Fruit fly (Drosophila melanogaster) whole organism, embryonic: Measurements from ENCODE around the gene CG15480.

Experiments
- Atf3 ChIP-seq: fragments of 200-800 bp; sonication (Bioruptor generic); optimal IDR thresholded peaks from 3 replicates; lab custom pipeline; 2016; ENCODE audit warnings: missing biosample characterization, missing genetic modification characterization
- B-H2 ChIP-seq: fragments of 200-800 bp; sonication (Bioruptor generic); optimal IDR thresholded peaks from 2 replicates; lab custom pipeline; 2018; ENCODE audit warnings: missing biosample characterization, mild to moderate bottlenecking, missing genetic modification characterization
- CG10462 ChIP-seq: fragments of 200-800 bp; sonication (Bioruptor generic); optimal IDR thresholded peaks from 2 replicates; lab custom pipeline; 2016; ENCODE audit warnings: missing biosample characterization, missing genetic modification characterization
- CG12299 ChIP-seq: fragments of 200-800 bp; sonication (Bioruptor generic); optimal IDR thresholded peaks from 2 replicates; lab custom pipeline; 2018; ENCODE audit warnings: missing biosample characterization, mild to moderate bottlenecking, missing genetic modification characterization
- CG13775 ChIP-seq: fragments of 200-800 bp; sonication (Bioruptor generic); optimal IDR thresholded peaks from 3 replicates; lab custom pipeline; 2017; ENCODE audit warnings: missing biosample characterization, mild to moderate bottlenecking, missing genetic modification characterization
- CG15479 ChIP-seq: fragments of 200-800 bp; sonication (Bioruptor generic); optimal IDR thresholded peaks from 3 replicates; lab custom pipeline; 2019; ENCODE audit warnings: missing biosample characterization, mild to moderate bottlenecking, missing genetic modification characterization, moderate library complexity
- CG17359 ChIP-seq: fragments of 200-800 bp; sonication (Bioruptor generic); optimal IDR thresholded peaks from 3 replicates; lab custom pipeline; 2018; ENCODE audit warnings: missing biosample characterization, mild to moderate bottlenecking, missing genetic modification characterization, moderate library complexity
- CG3847 ChIP-seq: fragments of 200-800 bp; sonication (Bioruptor generic); IDR thresholded peaks from 2 replicates; pipeline ENCODE4 v1.3.6; 2022; ENCODE audit warnings: missing biosample characterization, missing genetic modification characterization
- CG4328 ChIP-seq: fragments of 200-800 bp; sonication (Bioruptor generic); optimal IDR thresholded peaks from 3 replicates; lab custom pipeline; 2017; ENCODE audit warnings: missing biosample characterization, missing genetic modification reagents, missing genetic modification characterization
- CG8089 ChIP-seq: fragments of 200-800 bp; sonication (Bioruptor generic); optimal IDR thresholded peaks from 3 replicates; lab custom pipeline; 2016; ENCODE audit warnings: missing biosample characterization, missing genetic modification characterization
- Dbx ChIP-seq: fragments of 200-800 bp; sonication (Bioruptor generic); IDR thresholded peaks from 3 replicates; pipeline ENCODE4 v1.3.6; 2022; ENCODE audit warnings: missing biosample characterization, missing genetic modification characterization
- Dfd ChIP-seq, 2 experiments: fragments of >200 bp; optimal IDR thresholded peaks; 2 replicates each; lab custom pipeline; 2017; ENCODE audit warnings: missing biosample characterization in 2 of 2, missing genetic modification characterization in 2 of 2
- ERR ChIP-seq: fragments of 200-800 bp; sonication (Bioruptor generic); optimal IDR thresholded peaks from 2 replicates; lab custom pipeline; 2016; ENCODE audit warnings: missing biosample characterization, missing genetic modification characterization
- Fer1 ChIP-seq: fragments of 200-800 bp; sonication (Bioruptor generic); optimal IDR thresholded peaks from 2 replicates; lab custom pipeline; 2017; ENCODE audit warnings: missing biosample characterization, mild to moderate bottlenecking, missing genetic modification characterization
- HLHmδ ChIP-seq: fragments of 200-800 bp; sonication (Bioruptor generic); optimal IDR thresholded peaks from 2 replicates; lab custom pipeline; 2018; ENCODE audit warnings: missing biosample characterization, mild to moderate bottlenecking, missing genetic modification characterization, moderate library complexity
- Hand ChIP-seq: fragments of 200-800 bp; sonication (Bioruptor generic); optimal IDR thresholded peaks from 2 replicates; lab custom pipeline; 2017; ENCODE audit warnings: mild to moderate bottlenecking, missing biosample characterization, missing genetic modification reagents, missing genetic modification characterization
- Lim3 ChIP-seq: fragments of 200-800 bp; sonication (Bioruptor generic); IDR thresholded peaks from 2 replicates; pipeline ENCODE4 v1.3.6; 2022; ENCODE audit warnings: missing biosample characterization, missing genetic modification characterization
- MBD-R2 ChIP-seq: fragments of 200-800 bp; sonication (Bioruptor generic); IDR thresholded peaks from 2 replicates; pipeline ENCODE4 v1.3.6; 2022; ENCODE audit warnings: missing biosample characterization, missing genetic modification characterization
- NfI ChIP-seq: fragments of 200-800 bp; sonication (Bioruptor generic); optimal IDR thresholded peaks from 3 replicates; lab custom pipeline; 2018; ENCODE audit warnings: missing biosample characterization, mild to moderate bottlenecking, missing genetic modification characterization, moderate library complexity
- Six4 ChIP-seq: fragments of 200-800 bp; sonication (Bioruptor generic); optimal IDR thresholded peaks from 2 replicates; lab custom pipeline; 2016; ENCODE audit warnings: missing biosample characterization, missing genetic modification characterization
- Sry-δ ChIP-seq: fragments of 200-800 bp; sonication (Bioruptor generic); optimal IDR thresholded peaks from 2 replicates; lab custom pipeline; 2016; ENCODE audit warnings: missing biosample characterization, missing genetic modification characterization
- Stat92E ChIP-seq, 3 experiments: fragments of >200 bp in 2 of 3; fragments of 200-800 bp in 1 of 3; sonication (Bioruptor generic) in 1 of 3; optimal IDR thresholded peaks; 2 replicates each; lab custom pipeline; 2017 to 2019; ENCODE audit warnings: missing biosample characterization in 3 of 3, missing genetic modification characterization in 3 of 3, mild to moderate bottlenecking in 1 of 3, moderate library complexity in 1 of 3
- Usf ChIP-seq: fragments of 200-800 bp; sonication (Bioruptor generic); optimal IDR thresholded peaks from 2 replicates; lab custom pipeline; 2017; ENCODE audit warnings: missing genotype, missing biosample characterization, missing genetic modification characterization
- Xbp1 ChIP-seq: fragments of 200-800 bp; sonication (Bioruptor generic); optimal IDR thresholded peaks from 3 replicates; lab custom pipeline; 2016; ENCODE audit warnings: missing biosample characterization, mild to moderate bottlenecking, missing genetic modification characterization
- bcd ChIP-seq: fragments of 200-800 bp; sonication (Bioruptor generic); optimal IDR thresholded peaks from 2 replicates; lab custom pipeline; 2017; ENCODE audit warnings: missing biosample characterization, mild to moderate bottlenecking, missing genetic modification characterization
- ci ChIP-seq: fragments of 200-800 bp; sonication (Bioruptor generic); IDR thresholded peaks from 3 replicates; pipeline ENCODE4 v1.3.6; 2022; ENCODE audit warnings: missing biosample characterization, missing genetic modification characterization
- dmrt99B ChIP-seq: fragments of 200-800 bp; sonication (Bioruptor generic); optimal IDR thresholded peaks from 2 replicates; lab custom pipeline; 2018; ENCODE audit warnings: missing biosample characterization, mild to moderate bottlenecking, missing genetic modification characterization, moderate library complexity
- fd64A ChIP-seq: fragments of 200-800 bp; sonication (Bioruptor generic); optimal IDR thresholded peaks from 3 replicates; lab custom pipeline; 2018; ENCODE audit warnings: missing biosample characterization, mild to moderate bottlenecking, missing genetic modification characterization
- gce ChIP-seq: fragments of 200-800 bp; sonication (Bioruptor generic); IDR thresholded peaks from 3 replicates; pipeline ENCODE4 v1.3.6; 2022; ENCODE audit warnings: missing biosample characterization, missing genetic modification characterization
- gem ChIP-seq: fragments of 200-800 bp; sonication (Bioruptor generic); optimal IDR thresholded peaks from 2 replicates; lab custom pipeline; 2019; ENCODE audit warnings: missing biosample characterization, mild to moderate bottlenecking, missing genetic modification characterization, moderate library complexity
- gsb-n ChIP-seq: fragments of 200-800 bp; sonication (Bioruptor generic); optimal IDR thresholded peaks from 3 replicates; lab custom pipeline; 2018; ENCODE audit warnings: missing biosample characterization, mild to moderate bottlenecking, missing genetic modification characterization
- hkb ChIP-seq, 2 experiments: fragments of 200-800 bp in 1 of 2; fragments of >200 bp in 1 of 2; sonication (Bioruptor generic) in 1 of 2; IDR thresholded peaks in 1 of 2; optimal IDR thresholded peaks in 1 of 2; 2 replicates each; pipeline versions ENCODE4 v1.3.6 to Lab custom; 2017 to 2022; ENCODE audit warnings: missing biosample characterization in 1 of 2, missing genetic modification characterization in 1 of 2
- lilli ChIP-seq: fragments of 200-800 bp; sonication (Bioruptor generic); optimal IDR thresholded peaks from 3 replicates; lab custom pipeline; 2016; ENCODE audit warnings: missing biosample characterization, missing genetic modification characterization
- mld ChIP-seq: fragments of 200-800 bp; sonication (Bioruptor generic); IDR thresholded peaks from 3 replicates; pipeline ENCODE4 v1.3.6; 2022; ENCODE audit warnings: missing biosample characterization, missing genetic modification characterization; ENCODE audit not compliant: partially characterized antibody
- nmo ChIP-seq: fragments of 200-800 bp; sonication (Bioruptor generic); optimal IDR thresholded peaks from 2 replicates; lab custom pipeline; 2018; ENCODE audit warnings: missing biosample characterization, mild to moderate bottlenecking, missing genetic modification characterization, moderate library complexity
- pfk ChIP-seq: fragments of 200-800 bp; sonication (Bioruptor generic); optimal IDR thresholded peaks from 2 replicates; lab custom pipeline; 2018; ENCODE audit warnings: missing biosample characterization, mild to moderate bottlenecking, missing genetic modification characterization, moderate library complexity
- pho ChIP-seq: fragments of 200-800 bp; sonication (Bioruptor generic); optimal IDR thresholded peaks from 2 replicates; lab custom pipeline; 2016; ENCODE audit warnings: missing biosample characterization, missing genetic modification characterization
- prd ChIP-seq, 3 experiments: fragments of >200 bp in 2 of 3; fragments of 200-800 bp in 1 of 3; sonication (Bioruptor generic) in 1 of 3; optimal IDR thresholded peaks in 2 of 3; IDR thresholded peaks in 1 of 3; 2 replicates in 2 of 3; 3 replicates in 1 of 3; pipeline versions ENCODE4 v1.3.6 to Lab custom; 2017 to 2022; ENCODE audit warnings: missing biosample characterization in 1 of 3, missing genetic modification characterization in 1 of 3
- pzg ChIP-seq: fragments of 200-800 bp; sonication (Bioruptor generic); optimal IDR thresholded peaks from 3 replicates; lab custom pipeline; 2018; ENCODE audit warnings: missing biosample characterization, mild to moderate bottlenecking, missing genetic modification characterization, moderate library complexity
- run ChIP-seq: fragments of 200-800 bp; sonication (Bioruptor generic); optimal IDR thresholded peaks from 3 replicates; lab custom pipeline; 2018; ENCODE audit warnings: missing biosample characterization, mild to moderate bottlenecking, missing genetic modification characterization
- scrt ChIP-seq: fragments of 200-800 bp; sonication (Bioruptor generic); optimal IDR thresholded peaks from 2 replicates; lab custom pipeline; 2018; ENCODE audit warnings: missing biosample characterization, mild to moderate bottlenecking, missing genetic modification characterization, moderate library complexity
- sd ChIP-seq: fragments of 200-800 bp; sonication (Bioruptor generic); optimal IDR thresholded peaks from 3 replicates; lab custom pipeline; 2018; ENCODE audit warnings: missing biosample characterization, mild to moderate bottlenecking, missing genetic modification characterization, moderate library complexity
- sens ChIP-seq: fragments of 200-800 bp; sonication (Bioruptor generic); peaks from one replicate; lab custom pipeline; 2016; ENCODE audit warnings: missing biosample characterization, missing genetic modification characterization
- sug ChIP-seq: fragments of 200-800 bp; optimal IDR thresholded peaks from 2 replicates; lab custom pipeline; 2019; ENCODE audit warnings: missing biosample characterization, mild to moderate bottlenecking, missing genetic modification characterization, moderate library complexity
- tap ChIP-seq: fragments of 200-800 bp; optimal IDR thresholded peaks from 3 replicates; lab custom pipeline; 2019; ENCODE audit warnings: missing biosample characterization, mild to moderate bottlenecking, missing genetic modification characterization, moderate library complexity
- tgo ChIP-seq: fragments of 200-800 bp; sonication (Bioruptor generic); IDR thresholded peaks from 3 replicates; pipeline ENCODE4 v1.3.6; 2022; ENCODE audit warnings: missing biosample characterization, missing genetic modification characterization
- twi ChIP-seq: fragments of 200-800 bp; optimal IDR thresholded peaks from 2 replicates; lab custom pipeline; 2019; ENCODE audit warnings: missing biosample characterization, mild to moderate bottlenecking, missing genetic modification characterization, moderate library complexity
- wek ChIP-seq: fragments of 200-800 bp; sonication (Bioruptor generic); optimal IDR thresholded peaks from 3 replicates; lab custom pipeline; 2018; ENCODE audit warnings: missing biosample characterization, mild to moderate bottlenecking, missing genetic modification characterization, moderate library complexity
- zf30C ChIP-seq: fragments of 200-800 bp; sonication (Bioruptor generic); optimal IDR thresholded peaks from 3 replicates; lab custom pipeline; 2018; ENCODE audit warnings: missing biosample characterization, mild to moderate bottlenecking, missing genetic modification characterization

The CG15480 gene

dm6 chr2L:13205256-13205655 lies 19.8 kb downstream of the CG15480 start (continued):
- TF ChIP-seq sug (tag; lab: Kevin White, UChicago) (no peak), zf30C (GFP tag; lab: Kevin White, UChicago) (no peak), pzg (GFP tag; lab: Kevin White, UChicago) (peak; percentile 3), CG3847 (GFP tag; lab: Robert Waterston, UW) (no peak), pfk (GFP tag; lab: Kevin White, UChicago) (peak; percentile 56), dmrt99B (tag; lab: Kevin White, UChicago) (peak; percentile 23), fd64A (GFP tag; lab: Kevin White, UChicago) (peak; percentile 5), Atf3 (GFP tag; lab: Kevin White, UChicago) (peak; percentile 44), Stat92E (GFP tag; optimal IDR thresholded peaks at IDR 0.05; lab: Kevin White, UChicago) (no peak), Hand (GFP tag; lab: Kevin White, UChicago) (peak; percentile 71), CG17359 (tag; lab: Kevin White, UChicago) (peak; percentile 20), CG12299 (tag; lab: Kevin White, UChicago) (no peak), Dfd (GFP tag; optimal IDR thresholded peaks at IDR 0.05; lab: Kevin White, UChicago) (no peak), Usf (GFP tag; lab: Kevin White, UChicago) (peak; percentile 18), tgo (no peak), gce (peak; percentile 70; the same call in 2 of the 3 replicates), twi (tag; lab: Kevin White, UChicago) (peak; percentile 46), HLHmδ (GFP tag; lab: Kevin White, UChicago) (peak; percentile 84), CG8089 (GFP tag; lab: Kevin White, UChicago) (peak; percentile 24), NfI (GFP tag; lab: Kevin White, UChicago) (peak; percentile 19), tap (tag; lab: Kevin White, UChicago) (no peak), CG4328 (GFP tag; lab: Kevin White, UChicago) (peak; percentile 57), wek (GFP tag; lab: Kevin White, UChicago) (peak; percentile 26), sd (peak; percentile 84), ERR (GFP tag; lab: Kevin White, UChicago) (peak; percentile 23), MBD-R2 (GFP tag; lab: Robert Waterston, UW) (peak; percentile 33; the same call in 1 of the 2 replicates), lilli (GFP tag; lab: Kevin White, UChicago) (no peak), scrt (GFP tag; lab: Kevin White, UChicago) (peak; percentile 44), bcd (peak; percentile 38), CG10462 (GFP tag; lab: Kevin White, UChicago) (no peak), Sry-δ (no peak), mld (GFP tag; lab: Robert Waterston, UW) (no peak), sens (GFP tag; lab: Kevin White, UChicago) (peak; percentile 57), hkb (optimal IDR thresholded peaks at IDR 0.05; lab: Kevin White, UChicago) (no peak), hkb (GFP tag; IDR thresholded peaks at IDR 0.05; lab: Robert Waterston, UW) (peak; percentile 79), Xbp1 (GFP tag; lab: Kevin White, UChicago) (peak; percentile 47), Fer1 (GFP tag; lab: Kevin White, UChicago) (peak; percentile 75), ci (GFP tag; lab: Robert Waterston, UW) (peak; percentile 80; the same call in 1 of the 3 replicates), CG13775 (peak; percentile 31), Lim3 (GFP tag; lab: Robert Waterston, UW) (no peak), pho (peak; percentile 64), gem (tag; lab: Kevin White, UChicago) (no peak), CG15479 (peak; percentile 12), Six4 (GFP tag; lab: Kevin White, UChicago) (no peak), prd (optimal IDR thresholded peaks at IDR 0.05; lab: Kevin White, UChicago) (no peak), prd (GFP tag; IDR thresholded peaks at IDR 0.05; lab: Robert Waterston, UW) (no peak), run (peak; percentile 21), nmo (GFP tag; lab: Kevin White, UChicago) (no peak), B-H2 (peak; percentile 43), Dbx (GFP tag; lab: Robert Waterston, UW) (peak; percentile 58; the same call in 1 of the 3 replicates), gsb-n (no peak)
